Worm (Caenorhabditis elegans) whole organism, midembryonic: Measurements from ENCODE around the gene nhr-96.
"Not testable (repeated sequence)": the region's sequence is repeated elsewhere in the genome, so short reads cannot be mapped to it uniquely, and the experiment has no call there.

Experiments used
- med-1 ChIP-seq: sonication (generic microtip); optimal IDR thresholded peaks from 2 replicates; lab custom pipeline; 2017; ENCODE audit warnings: missing genetic modification characterization, mild to moderate bottlenecking, missing compliant biosample characterization, antibody characterized with exemption, missing genetic modification reagents; ENCODE audit not compliant: insufficient read depth
- ref-1 ChIP-seq: fragments of 200-800 bp; sonication (Bioruptor generic); conservative IDR thresholded peaks from 2 replicates; pipeline ENCODE4 v1.3.6; 2022; ENCODE audit warnings: missing genetic modification reagents, missing genetic modification characterization, missing compliant biosample characterization
- ztf-23 ChIP-seq: fragments of 200-800 bp; sonication (Bioruptor generic); IDR thresholded peaks from 2 replicates; pipeline ENCODE4 v1.3.6; 2022; ENCODE audit warnings: missing genetic modification reagents, missing genetic modification characterization, missing compliant biosample characterization

- not testable (repeated sequence) for TF ChIP-seq ztf-23 (GFP tag; lab: Robert Waterston, UW); med-1 (GFP tag; lab: Kevin White, UChicago); ref-1 (GFP tag; lab: Robert Waterston, UW)
Measured at ce11 chrV:2255191-2255590, 21.9 kb downstream of the nhr-96 start, which contains the start of gene F41B5.1.
